Fruit fly (Drosophila melanogaster): ENCODE measurements around the gene Pgant8.

dm6 chr3L:15669939-15670338 lies 13.7 kb upstream of the Pgant8 start:
- TF ChIP-seq Clk (GFP tag; optimal IDR thresholded peaks at IDR 0.05): no peak
- no peak for TF ChIP-seq bab1 (GFP tag; optimal IDR thresholded peaks at IDR 0.05)
- no peak for TF ChIP-seq Crg-1 (GFP tag; optimal IDR thresholded peaks at IDR 0.05)
